Fruit fly (Drosophila melanogaster) whole organism, embryonic: ENCODE data around the gene CG44837.

ENCODE experiments used
- Antp ChIP-seq: fragments of 200-800 bp; sonication (Bioruptor generic); optimal IDR thresholded peaks from 3 replicates; lab custom pipeline; 2016; ENCODE audit warnings: missing biosample characterization, missing genetic modification characterization
- BEAF-32 ChIP-seq: fragments of 200-800 bp; sonication (Bioruptor generic); optimal IDR thresholded peaks from 3 replicates; lab custom pipeline; 2017; ENCODE audit warnings: missing biosample characterization, missing genetic modification characterization, mild to moderate bottlenecking, moderate library complexity, missing genetic modification reagents
- CG10267 ChIP-seq: fragments of 200-800 bp; sonication (Bioruptor generic); optimal IDR thresholded peaks from 2 replicates; lab custom pipeline; 2018; ENCODE audit warnings: missing biosample characterization, mild to moderate bottlenecking, missing genetic modification characterization, moderate library complexity
- CG10462 ChIP-seq: fragments of 200-800 bp; sonication (Bioruptor generic); optimal IDR thresholded peaks from 2 replicates; lab custom pipeline; 2016; ENCODE audit warnings: missing biosample characterization, missing genetic modification characterization
- CG12391 ChIP-seq: fragments of 200-800 bp; sonication (Bioruptor generic); optimal IDR thresholded peaks from 3 replicates; lab custom pipeline; 2018; ENCODE audit warnings: missing biosample characterization, mild to moderate bottlenecking, missing genetic modification characterization, moderate library complexity
- CG13296 ChIP-seq: fragments of 200-800 bp; sonication (Bioruptor generic); optimal IDR thresholded peaks from 3 replicates; lab custom pipeline; 2018; ENCODE audit warnings: missing biosample characterization, mild to moderate bottlenecking, missing genetic modification characterization
- CG14050 ChIP-seq: fragments of 200-800 bp; sonication (Bioruptor generic); IDR thresholded peaks from 3 replicates; pipeline ENCODE4 v1.3.6; 2022; ENCODE audit warnings: missing biosample characterization, missing genetic modification characterization
- CG17385 ChIP-seq: fragments of 200-800 bp; sonication (Bioruptor generic); optimal IDR thresholded peaks from 3 replicates; lab custom pipeline; 2018; ENCODE audit warnings: missing biosample characterization, mild to moderate bottlenecking, missing genetic modification characterization
- CG17802 ChIP-seq: fragments of 200-800 bp; sonication (Bioruptor generic); optimal IDR thresholded peaks from 2 replicates; lab custom pipeline; 2018; ENCODE audit warnings: missing biosample characterization, mild to moderate bottlenecking, missing genetic modification characterization, moderate library complexity
- CG2120 ChIP-seq: fragments of 200-800 bp; sonication (Bioruptor generic); optimal IDR thresholded peaks from 3 replicates; lab custom pipeline; 2016; ENCODE audit warnings: missing biosample characterization, missing genetic modification characterization
- CG32767 ChIP-seq: fragments of 200-800 bp; sonication (Bioruptor generic); IDR thresholded peaks from 2 replicates; pipeline ENCODE4 v1.3.6; 2022; ENCODE audit warnings: missing biosample characterization, missing genetic modification characterization
- CG3995 ChIP-seq: fragments of 200-800 bp; sonication (Bioruptor generic); optimal IDR thresholded peaks from 3 replicates; lab custom pipeline; 2016; ENCODE audit warnings: missing biosample characterization, missing genetic modification characterization
- CG43689 ChIP-seq: fragments of 200-800 bp; sonication (Bioruptor generic); IDR thresholded peaks from 2 replicates; pipeline ENCODE4 v1.3.6; 2022; ENCODE audit warnings: missing biosample characterization, missing genetic modification characterization
- CG4404 ChIP-seq: fragments of 200-800 bp; sonication (Bioruptor generic); IDR thresholded peaks from 2 replicates; pipeline ENCODE4 v1.3.6; 2022; ENCODE audit warnings: missing biosample characterization, missing genetic modification characterization
- CG4854 ChIP-seq: fragments of 200-800 bp; sonication (Bioruptor generic); optimal IDR thresholded peaks from 2 replicates; lab custom pipeline; 2016; ENCODE audit warnings: missing biosample characterization, missing genetic modification characterization, inconsistent platforms
- CG5953 ChIP-seq: fragments of 200-800 bp; sonication (Bioruptor generic); IDR thresholded peaks from 2 replicates; pipeline ENCODE4 v1.3.6; 2022; ENCODE audit warnings: missing biosample characterization, missing genetic modification characterization
- CG6791 ChIP-seq: fragments of 200-800 bp; sonication (Bioruptor generic); IDR thresholded peaks from 3 replicates; pipeline ENCODE4 v1.3.6; 2022; ENCODE audit warnings: missing biosample characterization, missing genetic modification characterization; ENCODE audit not compliant: partially characterized antibody
- CG7745 ChIP-seq: fragments of 200-800 bp; sonication (Bioruptor generic); optimal IDR thresholded peaks from 2 replicates; lab custom pipeline; 2018; ENCODE audit warnings: missing biosample characterization, mild to moderate bottlenecking, missing genetic modification characterization, moderate library complexity
- CG7839 ChIP-seq: fragments of 200-800 bp; sonication (Bioruptor generic); optimal IDR thresholded peaks from 3 replicates; lab custom pipeline; 2018; ENCODE audit warnings: missing biosample characterization, mild to moderate bottlenecking, missing genetic modification characterization, moderate library complexity
- CG8281 ChIP-seq: fragments of 200-800 bp; sonication (Bioruptor generic); optimal IDR thresholded peaks from 2 replicates; lab custom pipeline; 2018; ENCODE audit warnings: missing biosample characterization, mild to moderate bottlenecking, missing genetic modification characterization, moderate library complexity
- CG8359 ChIP-seq: fragments of 200-800 bp; sonication (Bioruptor generic); optimal IDR thresholded peaks from 2 replicates; lab custom pipeline; 2017; ENCODE audit warnings: missing biosample characterization, mild to moderate bottlenecking, missing genetic modification characterization, borderline replicate concordance
- CoRest ChIP-seq: fragments of 200-800 bp; sonication (Bioruptor generic); optimal IDR thresholded peaks from 3 replicates; lab custom pipeline; 2018; ENCODE audit warnings: missing biosample characterization, mild to moderate bottlenecking, missing genetic modification characterization, moderate library complexity
- Deaf1 ChIP-seq: fragments of 200-800 bp; optimal IDR thresholded peaks from 3 replicates; lab custom pipeline; 2019; ENCODE audit warnings: missing biosample characterization, mild to moderate bottlenecking, missing genetic modification characterization, moderate library complexity
- Doc2 ChIP-seq: fragments of 200-800 bp; sonication (Bioruptor generic); IDR thresholded peaks from 2 replicates; pipeline ENCODE4 v1.3.6; 2022; ENCODE audit warnings: missing biosample characterization, missing genetic modification characterization
- E2f2 ChIP-seq: fragments of 200-800 bp; sonication (Bioruptor generic); IDR thresholded peaks from 2 replicates; pipeline ENCODE4 v1.3.6; 2022; ENCODE audit warnings: missing biosample characterization, missing genetic modification characterization
- Ets65A ChIP-seq: fragments of 200-800 bp; sonication (Bioruptor generic); peaks from one replicate; lab custom pipeline; 2016; ENCODE audit warnings: missing biosample characterization, missing genetic modification characterization
- Fer1 ChIP-seq: fragments of 200-800 bp; sonication (Bioruptor generic); optimal IDR thresholded peaks from 2 replicates; lab custom pipeline; 2017; ENCODE audit warnings: missing biosample characterization, mild to moderate bottlenecking, missing genetic modification characterization
- HLH3B ChIP-seq: fragments of 200-800 bp; sonication (Bioruptor generic); IDR thresholded peaks from 2 replicates; pipeline ENCODE4 v1.3.6; 2022; ENCODE audit warnings: missing biosample characterization, missing genetic modification characterization
- Med ChIP-seq: fragments of 200-800 bp; sonication (Bioruptor generic); peaks from one replicate; lab custom pipeline; 2016; ENCODE audit warnings: missing biosample characterization, missing genetic modification characterization, mild to moderate bottlenecking, inconsistent platforms, moderate library complexity
- Mes4 ChIP-seq: fragments of 200-800 bp; sonication (Bioruptor generic); optimal IDR thresholded peaks from 2 replicates; lab custom pipeline; 2016; ENCODE audit warnings: missing biosample characterization, missing genetic modification characterization
- NC2α ChIP-seq: fragments of 200-800 bp; sonication (Bioruptor generic); optimal IDR thresholded peaks from 2 replicates; lab custom pipeline; 2016; ENCODE audit warnings: missing biosample characterization, missing genetic modification characterization
- NK7.1 ChIP-seq: fragments of 200-800 bp; sonication (Bioruptor generic); optimal IDR thresholded peaks from 3 replicates; lab custom pipeline; 2016; ENCODE audit warnings: missing biosample characterization, missing genetic modification characterization
- Nf-YC ChIP-seq: fragments of 200-800 bp; optimal IDR thresholded peaks from 3 replicates; lab custom pipeline; 2019; ENCODE audit warnings: missing biosample characterization, mild to moderate bottlenecking, missing genetic modification characterization, moderate library complexity
- bsh ChIP-seq, 2 experiments: fragments of 200-800 bp; sonication (Bioruptor generic); optimal IDR thresholded peaks; 2 replicates each; lab custom pipeline; 2017 to 2018; ENCODE audit warnings: mild to moderate bottlenecking in 2 of 2, missing biosample characterization in 2 of 2, missing genetic modification characterization in 2 of 2, moderate library complexity in 1 of 2
- fu2 ChIP-seq: fragments of 200-800 bp; sonication (Bioruptor generic); optimal IDR thresholded peaks from 2 replicates; lab custom pipeline; 2016; ENCODE audit warnings: missing biosample characterization, missing genetic modification characterization
- ind ChIP-seq: fragments of 200-800 bp; sonication (Bioruptor generic); optimal IDR thresholded peaks from 3 replicates; lab custom pipeline; 2016; ENCODE audit warnings: missing biosample characterization, missing genetic modification characterization
- jigr1 ChIP-seq: fragments of 200-800 bp; sonication (Bioruptor generic); IDR thresholded peaks from 3 replicates; pipeline ENCODE4 v1.3.6; 2022; ENCODE audit warnings: missing biosample characterization, missing genetic modification characterization
- lmd ChIP-seq: fragments of 200-800 bp; sonication (Bioruptor generic); IDR thresholded peaks from 2 replicates; pipeline ENCODE4 v1.3.6; 2022; ENCODE audit warnings: missing biosample characterization, missing genetic modification characterization
- nom ChIP-seq: fragments of 200-800 bp; sonication (Bioruptor generic); optimal IDR thresholded peaks from 2 replicates; lab custom pipeline; 2017; ENCODE audit warnings: missing biosample characterization, missing genetic modification characterization, mild to moderate bottlenecking, moderate library complexity, missing genetic modification reagents
- pfk ChIP-seq: fragments of 200-800 bp; sonication (Bioruptor generic); optimal IDR thresholded peaks from 2 replicates; lab custom pipeline; 2018; ENCODE audit warnings: missing biosample characterization, mild to moderate bottlenecking, missing genetic modification characterization, moderate library complexity
- sens ChIP-seq: fragments of 200-800 bp; sonication (Bioruptor generic); peaks from one replicate; lab custom pipeline; 2016; ENCODE audit warnings: missing biosample characterization, missing genetic modification characterization
- shn ChIP-seq: fragments of 200-800 bp; sonication (Bioruptor generic); optimal IDR thresholded peaks from 3 replicates; lab custom pipeline; 2016; ENCODE audit warnings: missing biosample characterization, missing genetic modification characterization
- sr ChIP-seq: fragments of 200-800 bp; sonication (Bioruptor generic); IDR thresholded peaks from 3 replicates; pipeline ENCODE4 v1.3.6; 2022; ENCODE audit warnings: missing biosample characterization, missing genetic modification characterization

The CG44837 gene

dm6 chr3L:11863587-11863986, 75.1 kb downstream of the CG44837 start (continued):
- no peak for TF ChIP-seq CG7745
- no peak for TF ChIP-seq shn (GFP tag; lab: Kevin White, UChicago)
- TF ChIP-seq E2f2 (GFP tag; lab: Robert Waterston, UW), result no peak
- TF ChIP-seq CG8281 (tag; lab: Kevin White, UChicago), result no peak
- TF ChIP-seq sr (GFP tag; lab: Robert Waterston, UW), result no peak
- TF ChIP-seq pfk (GFP tag; lab: Kevin White, UChicago), result no peak
- peak; percentile 44 for TF ChIP-seq CG7839 (tag; lab: Kevin White, UChicago)
- TF ChIP-seq Deaf1 (tag; lab: Kevin White, UChicago), result peak; percentile 26
- TF ChIP-seq CG43689 (GFP tag; lab: Robert Waterston, UW), result no peak
- TF ChIP-seq CG2120 (GFP tag; lab: Kevin White, UChicago), result peak; percentile 24
- peak; percentile 61 for TF ChIP-seq Fer1 (GFP tag; lab: Kevin White, UChicago)
- peak; percentile 19 for TF ChIP-seq CoRest (tag; lab: Kevin White, UChicago)
- peak; percentile 15 for TF ChIP-seq CG17385 (GFP tag; lab: Kevin White, UChicago)
- no peak for TF ChIP-seq bsh (GFP tag; optimal IDR thresholded peaks at IDR 0.05; lab: Kevin White, UChicago)
- 0 out of 2 replicates have a peak, but pooled peaks have one; percentile 11 for TF ChIP-seq lmd (GFP tag; lab: Robert Waterston, UW)
- peak; percentile 28 for TF ChIP-seq CG13296 (GFP tag; lab: Kevin White, UChicago)
- TF ChIP-seq fu2 (GFP tag; lab: Kevin White, UChicago), result no peak
- TF ChIP-seq CG10462 (GFP tag; lab: Kevin White, UChicago), result no peak
- no peak for TF ChIP-seq HLH3B (GFP tag; lab: Robert Waterston, UW)
- peak; percentile 13 for TF ChIP-seq CG12391
- peak; percentile 6 for TF ChIP-seq Nf-YC (tag; lab: Kevin White, UChicago)
- no peak for TF ChIP-seq CG5953 (GFP tag; lab: Robert Waterston, UW)
- TF ChIP-seq CG6791 (GFP tag; lab: Robert Waterston, UW), result no peak

DNA sequence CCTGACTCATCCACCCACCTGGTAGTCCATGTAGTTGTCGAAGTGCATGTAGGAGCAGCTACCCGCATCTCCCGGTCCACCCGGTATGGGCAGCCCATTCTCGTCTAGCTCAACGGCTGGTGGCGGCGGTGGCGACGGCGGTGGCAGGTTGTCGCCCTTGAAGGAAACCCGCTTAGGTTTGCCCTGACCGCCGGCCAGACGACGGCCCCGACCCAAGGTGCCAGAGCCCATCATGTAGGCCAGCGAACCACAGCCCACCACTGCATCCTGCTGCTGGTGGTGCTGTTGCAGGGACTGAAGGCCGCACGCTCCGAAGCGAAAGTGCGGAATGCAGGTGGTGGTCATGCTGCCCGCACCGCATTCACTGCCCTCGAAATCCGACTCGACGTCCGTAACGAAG, 76.4 kb downstream of the CG44837 start:
- TF ChIP-seq Antp (GFP tag; lab: Kevin White, UChicago) (no peak), CG10267 (tag; lab: Kevin White, UChicago) (no peak), NK7.1 (GFP tag; lab: Kevin White, UChicago) (no peak), Ets65A (GFP tag; lab: Kevin White, UChicago) (peak; percentile 66), Mes4 (GFP tag; lab: Kevin White, UChicago) (no peak), nom (GFP tag; lab: Kevin White, UChicago) (no peak), jigr1 (no peak), CG32767 (no peak), Nf-YC (tag; lab: Kevin White, UChicago) (no peak), NC2α (GFP tag; lab: Kevin White, UChicago) (no peak), CG3995 (GFP tag; lab: Kevin White, UChicago) (no peak), CG14050 (no peak), sens (GFP tag; lab: Kevin White, UChicago) (peak; percentile 56), Med (GFP tag; lab: Kevin White, UChicago) (peak; percentile 22), CG4404 (GFP tag; lab: Robert Waterston, UW) (no peak), CG17802 (tag; lab: Kevin White, UChicago) (no peak), CG4854 (GFP tag; lab: Kevin White, UChicago) (no peak), CG8359 (GFP tag; lab: Kevin White, UChicago) (no peak), Doc2 (GFP tag; lab: Robert Waterston, UW) (0 out of 2 replicates have a peak, but pooled peaks have one; percentile 26), BEAF-32 (GFP tag; lab: Kevin White, UChicago) (no peak), ind (GFP tag; lab: Kevin White, UChicago) (no peak)
